Fruit fly (Drosophila melanogaster): Measurements from ENCODE around the gene Nuf2.
A peak's percentile ranks its signal among the peaks of the same experiment; 100 is the strongest.

The Nuf2 gene

DNA sequence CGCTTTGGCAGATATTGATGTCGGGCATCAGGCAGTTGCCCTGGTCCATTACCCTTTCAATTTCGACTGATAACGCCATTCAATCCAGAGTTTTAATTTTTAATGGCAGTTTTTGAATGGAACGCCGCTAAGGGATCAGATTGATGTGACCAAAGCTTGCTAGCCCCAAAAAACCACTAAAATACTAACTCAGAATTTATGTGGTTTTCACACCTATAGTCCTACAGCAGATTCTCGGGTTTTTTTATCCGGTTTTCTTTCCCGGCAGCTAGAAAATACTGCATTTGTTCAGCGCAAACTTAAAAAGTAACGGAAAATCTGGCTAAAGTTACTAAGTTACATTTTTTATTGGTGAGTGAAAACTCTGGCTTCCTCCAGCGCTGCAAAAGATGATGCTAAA is at the start of gene Nuf2 (continued):
- TF ChIP-seq CG2129 (GFP tag; IDR thresholded peaks at IDR 0.05; ENCODE audit: partially characterized antibody) = no peak
- peak; percentile 17 for TF ChIP-seq Sry-δ (GFP tag; optimal IDR thresholded peaks at IDR 0.05)
- TF ChIP-seq CG9932 (GFP tag; IDR thresholded peaks at IDR 0.05) = no peak
- 0 out of 2 replicates have a peak, but pooled peaks have one; percentile 20 for TF ChIP-seq Adf1 (GFP tag; IDR thresholded peaks at IDR 0.05)
- TF ChIP-seq Fer1 (GFP tag; optimal IDR thresholded peaks at IDR 0.05) = no peak
- no peak for TF ChIP-seq CG7786 (GFP tag; optimal IDR thresholded peaks at IDR 0.05)
- TF ChIP-seq lov (optimal IDR thresholded peaks at IDR 0.05) = no peak
- TF ChIP-seq lov (GFP tag; IDR thresholded peaks at IDR 0.05) = no peak
- no peak for TF ChIP-seq CG11247 (GFP tag; IDR thresholded peaks at IDR 0.05)
- TF ChIP-seq Drgx (GFP tag; IDR thresholded peaks at IDR 0.05) = no peak
- TF ChIP-seq Hmx (GFP tag; optimal IDR thresholded peaks at IDR 0.05) = no peak
- peak; percentile 17 for TF ChIP-seq YL-1 (GFP tag; optimal IDR thresholded peaks at IDR 0.05)
- TF ChIP-seq cad (GFP tag; optimal IDR thresholded peaks at IDR 0.05) = no peak
- TF ChIP-seq CG15514 (GFP tag; optimal IDR thresholded peaks at IDR 0.05) = no peak
- TF ChIP-seq nom (GFP tag; optimal IDR thresholded peaks at IDR 0.05) = no peak
- TF ChIP-seq CG15011 (GFP tag; optimal IDR thresholded peaks at IDR 0.05) = no peak
- no peak for TF ChIP-seq eve (GFP tag; optimal IDR thresholded peaks at IDR 0.05)
- TF ChIP-seq Hr51 (GFP tag; optimal IDR thresholded peaks at IDR 0.05) = no peak
- TF ChIP-seq Ravus (GFP tag; IDR thresholded peaks at IDR 0.05) = no peak
- no peak for TF ChIP-seq Ada2b (GFP tag; IDR thresholded peaks at IDR 0.05)
- TF ChIP-seq Bteb2 (GFP tag; optimal IDR thresholded peaks at IDR 0.05) = no peak
- no peak for TF ChIP-seq CkIIα-i1 (GFP tag; IDR thresholded peaks at IDR 0.05)
- TF ChIP-seq Kr (GFP tag; optimal IDR thresholded peaks at IDR 0.05) = no peak
- TF ChIP-seq dpn (GFP tag; optimal IDR thresholded peaks at IDR 0.05) = no peak
- no peak for TF ChIP-seq Meics (GFP tag; optimal IDR thresholded peaks at IDR 0.05)
- no peak for TF ChIP-seq B-H2 (GFP tag; optimal IDR thresholded peaks at IDR 0.05)
- no peak for TF ChIP-seq Dip2 (GFP tag; IDR thresholded peaks at IDR 0.05)
- TF ChIP-seq CG9215 (GFP tag; IDR thresholded peaks at IDR 0.05) = no peak
- peak; percentile 45 for TF ChIP-seq HmgZ (tag; optimal IDR thresholded peaks at IDR 0.05)
- TF ChIP-seq Nf-YB (GFP tag; optimal IDR thresholded peaks at IDR 0.05) = no peak
- TF ChIP-seq B-H1 (GFP tag; IDR thresholded peaks at IDR 0.05) = no peak
- TF ChIP-seq sim (GFP tag; IDR thresholded peaks at IDR 0.05) = no peak
- no peak for TF ChIP-seq CG10366 (GFP tag; IDR thresholded peaks at IDR 0.05)
- TF ChIP-seq Sox102F (GFP tag; optimal IDR thresholded peaks at IDR 0.05) = no peak
- TF ChIP-seq E2f1 (GFP tag; IDR thresholded peaks at IDR 0.05) = no peak
- no peak for TF ChIP-seq Neu2 (GFP tag; optimal IDR thresholded peaks at IDR 0.05; ENCODE audit: borderline replicate concordance)
- no peak for TF ChIP-seq Aef1 (GFP tag; IDR thresholded peaks at IDR 0.05)
- no peak for TF ChIP-seq exex (tag; optimal IDR thresholded peaks at IDR 0.05)
- TF ChIP-seq HLH4C (GFP tag; IDR thresholded peaks at IDR 0.05; ENCODE audit: partially characterized antibody) = no peak
- TF ChIP-seq sd (tag; optimal IDR thresholded peaks at IDR 0.05) = no peak
- no peak for TF ChIP-seq chinmo (GFP tag; IDR thresholded peaks at IDR 0.05; ENCODE audit: partially characterized antibody)
- 0 out of 2 replicates have a peak, but pooled peaks have one; percentile 26 for TF ChIP-seq CG16779 (GFP tag; IDR thresholded peaks at IDR 0.05)
- TF ChIP-seq CG10209 (GFP tag; optimal IDR thresholded peaks at IDR 0.05) = no peak
- no peak for TF ChIP-seq CG10654 (GFP tag; optimal IDR thresholded peaks at IDR 0.05)
- no peak for TF ChIP-seq Gsc (GFP tag; IDR thresholded peaks at IDR 0.05)
- TF ChIP-seq sima (GFP tag; optimal IDR thresholded peaks at IDR 0.05) = no peak
- no peak for TF ChIP-seq Doc2 (GFP tag; IDR thresholded peaks at IDR 0.05)
- TF ChIP-seq Med (GFP tag) = peak; percentile 67
- no peak for TF ChIP-seq CrebB (tag; optimal IDR thresholded peaks at IDR 0.05)
- no peak for TF ChIP-seq CG13296 (GFP tag; optimal IDR thresholded peaks at IDR 0.05)
- no peak for TF ChIP-seq CG4328 (GFP tag; optimal IDR thresholded peaks at IDR 0.05)
- no peak for TF ChIP-seq Side (GFP tag; optimal IDR thresholded peaks at IDR 0.05)

All from whole organism, embryonic.